Worm (Caenorhabditis elegans): Measurements from ENCODE around the gene cpin-1.

The cpin-1 gene

ce11 chrIV:9480936-9481335, 30.5 kb downstream of the cpin-1 start, which contains the start of gene cng-3:
cng-3 (minus strand) TSS chrIV:9481037.
- TF ChIP-seq blmp-1 (tag; optimal IDR thresholded peaks at IDR 0.05; ENCODE audit: insufficient read depth) = no peak
- TF ChIP-seq gmeb-1 (tag; optimal IDR thresholded peaks at IDR 0.05) = no peak
- TF ChIP-seq mab-5 (tag; optimal IDR thresholded peaks at IDR 0.05) = no peak
- no peak for TF ChIP-seq elt-3 (tag; optimal IDR thresholded peaks at IDR 0.05)
- no peak for TF ChIP-seq mbf-1 (tag; optimal IDR thresholded peaks at IDR 0.05)
- TF ChIP-seq ama-1 (optimal IDR thresholded peaks at IDR 0.05) = no peak
- TF ChIP-seq ceh-16 (tag; optimal IDR thresholded peaks at IDR 0.05) = no peak
- no peak for TF ChIP-seq nhr-6 (tag; optimal IDR thresholded peaks at IDR 0.05)
- no peak for TF ChIP-seq dmd-4 (tag; optimal IDR thresholded peaks at IDR 0.05)
- TF ChIP-seq F13H6.1 (tag; optimal IDR thresholded peaks at IDR 0.05) = no peak
- TF ChIP-seq skn-1 (tag; optimal IDR thresholded peaks at IDR 0.05) = no peak

- TF ChIP-seq mdl-1 (tag; optimal IDR thresholded peaks at IDR 0.05) = no peak
- TF ChIP-seq unc-62 (GFP tag; optimal IDR thresholded peaks at IDR 0.05) = no peak
- no peak for TF ChIP-seq nhr-10 (tag; optimal IDR thresholded peaks at IDR 0.05)
- no peak for TF ChIP-seq sma-3 (GFP tag; optimal IDR thresholded peaks at IDR 0.05)
- no peak for TF ChIP-seq ceh-16 (tag; optimal IDR thresholded peaks at IDR 0.05)
- TF ChIP-seq ceh-82 (tag; optimal IDR thresholded peaks at IDR 0.05) = no peak
- no peak for TF ChIP-seq lin-11 (tag; optimal IDR thresholded peaks at IDR 0.05)
- TF ChIP-seq sem-4 (tag; optimal IDR thresholded peaks at IDR 0.05) = no peak
Observed at ce11 chrIV:9485040-9485439, 34.6 kb downstream of the cpin-1 start, which contains the start of gene gadr-2. gadr-2 (minus strand) TSS chrIV:9485140.

- TF ChIP-seq C34F6.9 (tag; optimal IDR thresholded peaks at IDR 0.05) = no peak
- no peak for TF ChIP-seq ztf-1 (GFP tag; conservative IDR thresholded peaks at IDR 0.05)
- TF ChIP-seq mab-5 (tag; optimal IDR thresholded peaks at IDR 0.05) = no peak
- TF ChIP-seq unc-39 (tag; optimal IDR thresholded peaks at IDR 0.05) = no peak
- no peak for TF ChIP-seq sem-4 (tag; optimal IDR thresholded peaks at IDR 0.05)
- no peak for TF ChIP-seq fos-1 (tag; optimal IDR thresholded peaks at IDR 0.05)
- no peak for TF ChIP-seq nhr-10 (tag; optimal IDR thresholded peaks at IDR 0.05)
- no peak for TF ChIP-seq sma-9 (GFP tag; optimal IDR thresholded peaks at IDR 0.05)
- no peak for TF ChIP-seq sma-9 (tag; optimal IDR thresholded peaks at IDR 0.05)
- TF ChIP-seq F13H6.1 (tag; optimal IDR thresholded peaks at IDR 0.05) = no peak
- no peak for TF ChIP-seq nhr-11 (tag; optimal IDR thresholded peaks at IDR 0.05)
- no peak for TF ChIP-seq snpc-4 (tag; optimal IDR thresholded peaks at IDR 0.05)
- TF ChIP-seq elt-3 (tag; optimal IDR thresholded peaks at IDR 0.05) = no peak
- no peak for TF ChIP-seq peb-1 (tag; optimal IDR thresholded peaks at IDR 0.05)
- no peak for TF ChIP-seq R02D3.7 (tag; optimal IDR thresholded peaks at IDR 0.05)
Observed at ce11 chrIV:9485972-9486371, 35.5 kb downstream of the cpin-1 start, which contains the start of gene sru-2. sru-2 (plus strand) TSS chrIV:9486272.

ce11 chrIV:9486779-9487178, 36.3 kb downstream of the cpin-1 start:
- TF ChIP-seq skn-1 (tag; optimal IDR thresholded peaks at IDR 0.05) = no peak
- TF ChIP-seq ztf-1 (GFP tag; conservative IDR thresholded peaks at IDR 0.05) = no peak
- no peak for TF ChIP-seq nhr-21 (tag; optimal IDR thresholded peaks at IDR 0.05)
- no peak for TF ChIP-seq zag-1 (tag; optimal IDR thresholded peaks at IDR 0.05)
- TF ChIP-seq elt-3 (tag; optimal IDR thresholded peaks at IDR 0.05) = no peak
- no peak for TF ChIP-seq nhr-12 (tag; optimal IDR thresholded peaks at IDR 0.05)
- no peak for TF ChIP-seq nhr-6 (tag; optimal IDR thresholded peaks at IDR 0.05)

- TF ChIP-seq dmd-4 (tag; optimal IDR thresholded peaks at IDR 0.05) (no peak), C34F6.9 (tag; optimal IDR thresholded peaks at IDR 0.05) (no peak), nhr-12 (tag; optimal IDR thresholded peaks at IDR 0.05) (no peak), unc-62 (GFP tag; optimal IDR thresholded peaks at IDR 0.05) (no peak), snpc-4 (tag; optimal IDR thresholded peaks at IDR 0.05) (no peak), unc-55 (GFP tag; optimal IDR thresholded peaks at IDR 0.05) (no peak), nhr-77 (tag; optimal IDR thresholded peaks at IDR 0.05) (no peak), lin-13 (GFP tag; optimal IDR thresholded peaks at IDR 0.05) (no peak)
Observed at ce11 chrIV:9488315-9488714, 37.8 kb downstream of the cpin-1 start, which contains the start of gene sru-1. sru-1 (plus strand) TSS chrIV:9488615.

- TF ChIP-seq unc-55 (GFP tag; optimal IDR thresholded peaks at IDR 0.05) = no peak
- no peak for TF ChIP-seq snpc-4 (tag; optimal IDR thresholded peaks at IDR 0.05)
- TF ChIP-seq zag-1 (tag; optimal IDR thresholded peaks at IDR 0.05) = no peak
- no peak for TF ChIP-seq sma-9 (GFP tag; optimal IDR thresholded peaks at IDR 0.05)
- TF ChIP-seq sma-9 (tag; optimal IDR thresholded peaks at IDR 0.05) = no peak
- TF ChIP-seq mab-5 (tag; optimal IDR thresholded peaks at IDR 0.05) = no peak
- no peak for TF ChIP-seq ceh-16 (tag; optimal IDR thresholded peaks at IDR 0.05)
- TF ChIP-seq mdl-1 (tag; optimal IDR thresholded peaks at IDR 0.05) = no peak
- no peak for TF ChIP-seq gmeb-1 (tag; optimal IDR thresholded peaks at IDR 0.05)
- TF ChIP-seq skn-1 (tag; optimal IDR thresholded peaks at IDR 0.05) = no peak
- TF ChIP-seq unc-39 (tag; optimal IDR thresholded peaks at IDR 0.05) = no peak
- TF ChIP-seq ZK546.5 (tag; optimal IDR thresholded peaks at IDR 0.05) = no peak
- no peak for TF ChIP-seq elt-1 (tag; optimal IDR thresholded peaks at IDR 0.05)
- no peak for TF ChIP-seq nhr-10 (tag; optimal IDR thresholded peaks at IDR 0.05)
- no peak for TF ChIP-seq nhr-11 (tag; optimal IDR thresholded peaks at IDR 0.05)
- no peak for TF ChIP-seq sem-4 (tag; optimal IDR thresholded peaks at IDR 0.05)
- no peak for TF ChIP-seq fos-1 (tag; optimal IDR thresholded peaks at IDR 0.05)
Observed at ce11 chrIV:9490320-9490719, 39.8 kb downstream of the cpin-1 start, which contains the start of gene sru-6. sru-6 (plus strand) TSS chrIV:9490620.
